Worm (Caenorhabditis elegans) whole organism, L1 larva: Measurements from ENCODE around the gene ent-4.

Experiments used
- C16A3.4 ChIP-seq: fragments of 150-350 bp; optimal IDR thresholded peaks from 2 replicates; lab custom pipeline; 2014; ENCODE audit warnings: missing biosample characterization, missing genetic modification characterization
- Y116A8C.19 ChIP-seq: sonication (generic microtip); optimal IDR thresholded peaks from 2 replicates; lab custom pipeline; 2016; ENCODE audit warnings: missing compliant biosample characterization, missing genetic modification characterization, borderline replicate concordance
- aha-1 ChIP-seq: fragments of 150-350 bp; optimal IDR thresholded peaks from 2 replicates; lab custom pipeline; 2014; ENCODE audit warnings: missing biosample characterization, missing genetic modification characterization
- alr-1 ChIP-seq: fragments of 200-800 bp; sonication (Bioruptor generic); optimal IDR thresholded peaks from 2 replicates; lab custom pipeline; 2018; ENCODE audit warnings: borderline replicate concordance, mild to moderate bottlenecking, missing genetic modification characterization, missing compliant biosample characterization
- ama-1 ChIP-seq: fragments of 150-350 bp; optimal IDR thresholded peaks from 2 replicates; lab custom pipeline; 2014
- blmp-1 ChIP-seq: fragments of 150-350 bp; optimal IDR thresholded peaks from 2 replicates; lab custom pipeline; 2014; ENCODE audit warnings: missing biosample characterization, missing genetic modification characterization
- ceh-8 ChIP-seq: fragments of 200-800 bp; sonication (Bioruptor generic); optimal IDR thresholded peaks from 2 replicates; lab custom pipeline; 2018; ENCODE audit warnings: mild to moderate bottlenecking, missing genetic modification characterization, moderate library complexity, missing compliant biosample characterization
- ceh-82 ChIP-seq, 3 experiments: fragments of 150-350 bp in 1 of 3; sonication (generic microtip) in 2 of 3; optimal IDR thresholded peaks; 2 replicates each; lab custom pipeline; 2014 to 2017; ENCODE audit warnings: missing biosample characterization in 3 of 3, missing genetic modification characterization in 3 of 3
- ceh-88 ChIP-seq: fragments of 200-800 bp; sonication (Bioruptor generic); IDR thresholded peaks from 2 replicates; pipeline ENCODE4 v1.3.6; 2022; ENCODE audit warnings: missing genetic modification characterization, missing compliant biosample characterization
- ceh-90 ChIP-seq: sonication (generic microtip); optimal IDR thresholded peaks from 2 replicates; lab custom pipeline; 2016; ENCODE audit warnings: missing genetic modification characterization, missing compliant biosample characterization
- ces-1 ChIP-seq: fragments of 150-350 bp; optimal IDR thresholded peaks from 2 replicates; lab custom pipeline; 2014; ENCODE audit warnings: missing biosample characterization, missing genetic modification reagents, missing genetic modification characterization
- dsc-1 ChIP-seq: sonication (generic microtip); optimal IDR thresholded peaks from 2 replicates; lab custom pipeline; 2016; ENCODE audit warnings: mild to moderate bottlenecking, missing genetic modification characterization, missing compliant biosample characterization
- efl-1 ChIP-seq, 4 experiments: fragments of 150-350 bp; optimal IDR thresholded peaks in 3 of 4; peaks in 1 of 4; 1 replicate in 1 of 4; 2 replicates in 3 of 4; lab custom pipeline; 2014; ENCODE audit warnings: missing biosample characterization in 2 of 4, missing genetic modification characterization in 2 of 4, missing genetic modification reagents in 2 of 4
- efl-3 ChIP-seq: fragments of 200-800 bp; sonication (Bioruptor generic); optimal IDR thresholded peaks from 2 replicates; lab custom pipeline; 2018; ENCODE audit warnings: mild to moderate bottlenecking, missing genetic modification characterization, missing compliant biosample characterization
- egl-27 ChIP-seq, 2 experiments: fragments of 150-350 bp in 1 of 2; sonication (generic microtip); optimal IDR thresholded peaks; 3 replicates each; lab custom pipeline; 2017 to 2018; ENCODE audit warnings: missing biosample characterization in 2 of 2, missing genetic modification characterization in 2 of 2, missing genetic modification reagents in 2 of 2
- elt-3 ChIP-seq, 6 experiments: fragments of 150-350 bp in 1 of 6; sonication (generic microtip); optimal IDR thresholded peaks; 2 replicates each; lab custom pipeline; 2017 to 2018; ENCODE audit warnings: missing biosample characterization in 6 of 6, missing genetic modification characterization in 6 of 6, inconsistent platforms in 1 of 6
- fkh-8 ChIP-seq: sonication (generic microtip); optimal IDR thresholded peaks from 2 replicates; lab custom pipeline; 2016; ENCODE audit warnings: mild to moderate bottlenecking, missing genetic modification characterization, missing compliant biosample characterization
- fos-1 ChIP-seq: fragments of 150-350 bp; optimal IDR thresholded peaks from 2 replicates; lab custom pipeline; 2014; ENCODE audit warnings: missing biosample characterization, missing genetic modification characterization
- grh-1 ChIP-seq: fragments of 200-800 bp; sonication (Bioruptor generic); IDR thresholded peaks from 2 replicates; pipeline ENCODE4 v1.3.6; 2022; ENCODE audit warnings: missing genetic modification reagents, missing genetic modification characterization, missing compliant biosample characterization
- hlh-4 ChIP-seq: sonication (generic microtip); optimal IDR thresholded peaks from 2 replicates; lab custom pipeline; 2016; ENCODE audit warnings: mild to moderate bottlenecking, missing genetic modification characterization, missing compliant biosample characterization
- irx-1 ChIP-seq: sonication (generic microtip); optimal IDR thresholded peaks from 2 replicates; lab custom pipeline; 2016; ENCODE audit warnings: missing genetic modification characterization, missing compliant biosample characterization
- isw-1 ChIP-seq: fragments of 200-800 bp; sonication (Bioruptor generic); IDR thresholded peaks from 2 replicates; pipeline ENCODE4 v1.3.6; 2022; ENCODE audit warnings: missing genetic modification characterization, missing compliant biosample characterization
- lin-14 ChIP-seq: fragments of 200-800 bp; sonication (Bioruptor generic); optimal IDR thresholded peaks from 2 replicates; lab custom pipeline; 2018; ENCODE audit warnings: mild to moderate bottlenecking, missing genetic modification characterization, moderate library complexity, missing compliant biosample characterization
- lin-15B ChIP-seq: fragments of 150-350 bp; sonication (generic microtip); optimal IDR thresholded peaks from 3 replicates; lab custom pipeline; 2014; ENCODE audit warnings: missing biosample characterization, missing genetic modification characterization
- lin-39 ChIP-seq: fragments of 150-350 bp; optimal IDR thresholded peaks from 2 replicates; lab custom pipeline; 2014; ENCODE audit warnings: missing biosample characterization, missing genetic modification reagents, missing genetic modification characterization
- mab-9 ChIP-seq: fragments of 200-800 bp; sonication (Bioruptor generic); IDR thresholded peaks from 2 replicates; pipeline ENCODE4 v1.3.6; 2022; ENCODE audit warnings: missing genetic modification reagents, missing genetic modification characterization, missing compliant biosample characterization
- mdl-1 ChIP-seq, 2 experiments: fragments of 150-350 bp; optimal IDR thresholded peaks; 2 replicates each; lab custom pipeline; 2014 to 2017; ENCODE audit warnings: missing biosample characterization in 2 of 2, missing genetic modification characterization in 2 of 2, inconsistent platforms in 1 of 2
- mep-1 ChIP-seq: fragments of 150-350 bp; optimal IDR thresholded peaks from 2 replicates; lab custom pipeline; 2014; ENCODE audit warnings: missing biosample characterization, missing genetic modification characterization
- nhr-12 ChIP-seq: sonication (generic microtip); optimal IDR thresholded peaks from 2 replicates; lab custom pipeline; 2017; ENCODE audit warnings: missing biosample characterization, missing genetic modification characterization
- nhr-20 ChIP-seq: sonication (generic microtip); optimal IDR thresholded peaks from 2 replicates; lab custom pipeline; 2016; ENCODE audit warnings: mild to moderate bottlenecking, missing genetic modification characterization, missing compliant biosample characterization
- nhr-28 ChIP-seq: fragments of 150-350 bp; optimal IDR thresholded peaks from 2 replicates; lab custom pipeline; 2014; ENCODE audit warnings: missing biosample characterization, missing genetic modification characterization
- nhr-47 ChIP-seq: sonication (generic microtip); optimal IDR thresholded peaks from 2 replicates; lab custom pipeline; 2016; ENCODE audit warnings: mild to moderate bottlenecking, missing genetic modification characterization, moderate library complexity, missing compliant biosample characterization
- nhr-71 ChIP-seq: sonication (generic microtip); optimal IDR thresholded peaks from 2 replicates; lab custom pipeline; 2016; ENCODE audit warnings: mild to moderate bottlenecking, missing genetic modification characterization, moderate library complexity, missing compliant biosample characterization
- nhr-76 ChIP-seq: sonication (generic microtip); optimal IDR thresholded peaks from 2 replicates; lab custom pipeline; 2017; ENCODE audit warnings: missing biosample characterization, missing genetic modification characterization
- nhr-77 ChIP-seq: fragments of 150-350 bp; optimal IDR thresholded peaks from 2 replicates; lab custom pipeline; 2014; ENCODE audit warnings: missing biosample characterization, missing genetic modification characterization
- nhr-84 ChIP-seq: sonication (generic microtip); optimal IDR thresholded peaks from 2 replicates; lab custom pipeline; 2017; ENCODE audit warnings: missing biosample characterization, missing genetic modification characterization
- nhr-85 ChIP-seq: sonication (generic microtip); peaks from one replicate; lab custom pipeline; 2016; ENCODE audit warnings: missing genetic modification characterization, inconsistent platforms, missing compliant biosample characterization
- pax-3 ChIP-seq: fragments of 200-800 bp; sonication (Bioruptor generic); optimal IDR thresholded peaks from 2 replicates; lab custom pipeline; 2018; ENCODE audit warnings: mild to moderate bottlenecking, missing genetic modification characterization, moderate library complexity, missing compliant biosample characterization
- rnt-1 ChIP-seq: sonication (generic microtip); optimal IDR thresholded peaks from 2 replicates; lab custom pipeline; 2016; ENCODE audit warnings: mild to moderate bottlenecking, missing genetic modification characterization, moderate library complexity, missing compliant biosample characterization
- sox-4 ChIP-seq: sonication (generic microtip); optimal IDR thresholded peaks from 2 replicates; lab custom pipeline; 2016; ENCODE audit warnings: missing genetic modification characterization, missing compliant biosample characterization
- tbx-2 ChIP-seq: sonication (generic microtip); optimal IDR thresholded peaks from 2 replicates; lab custom pipeline; 2016; ENCODE audit warnings: missing genetic modification characterization, missing compliant biosample characterization
- unc-130 ChIP-seq: fragments of 150-350 bp; optimal IDR thresholded peaks from 2 replicates; lab custom pipeline; 2017; ENCODE audit warnings: missing biosample characterization, missing genetic modification characterization, inconsistent platforms
- ztf-4 ChIP-seq: fragments of 150-350 bp; optimal IDR thresholded peaks from 2 replicates; lab custom pipeline; 2014; ENCODE audit warnings: missing biosample characterization, missing genetic modification characterization

ent-4 gene

ce11 chrIV:13687631-13688030 lies 39.1 kb upstream of the ent-4 start:
- TF ChIP-seq nhr-71 (tag; lab: Kevin White, UChicago) = no peak
- TF ChIP-seq lin-15B (tag; lab: Kevin White, UChicago) = no peak
- no peak for TF ChIP-seq fkh-8
- TF ChIP-seq egl-27 (tag; optimal IDR thresholded peaks at IDR 0.05; lab: Kevin White, UChicago) = no peak
- no peak for TF ChIP-seq ceh-82 (tag; optimal IDR thresholded peaks at IDR 0.05; lab: Kevin White, UChicago)
- no peak for TF ChIP-seq ceh-90 (tag; lab: Kevin White, UChicago)
- TF ChIP-seq nhr-77 (tag; lab: Kevin White, UChicago) = no peak
- no peak for TF ChIP-seq grh-1
- no peak for TF ChIP-seq ces-1 (GFP tag; lab: Kevin White, UChicago)
- TF ChIP-seq Y116A8C.19 (tag; lab: Kevin White, UChicago) = no peak

- peak; percentile 28 for TF ChIP-seq nhr-71 (tag; lab: Kevin White, UChicago)
- no peak for TF ChIP-seq elt-3 (tag; optimal IDR thresholded peaks at IDR 0.05; lab: Kevin White, UChicago)
- TF ChIP-seq lin-15B (tag; lab: Kevin White, UChicago) = no peak
- TF ChIP-seq mab-9 (GFP tag; lab: Robert Waterston, UW) = peak; percentile 88
- TF ChIP-seq pax-3 (tag; lab: Kevin White, UChicago) = no peak
- TF ChIP-seq blmp-1 = peak; percentile 42
- TF ChIP-seq lin-14 (GFP tag; lab: Kevin White, UChicago) = peak; percentile 75
- TF ChIP-seq lin-39 = peak; percentile 66
These were observed 37.3 kb upstream of the ent-4 start, which contains the start of gene T23G4.2 for ce11 chrIV:13689302-13689880. T23G4.2 (minus strand) TSS chrIV:13689556.

- TF ChIP-seq aha-1 (no peak), dsc-1 (tag; lab: Kevin White, UChicago) (no peak), grh-1 (no peak), blmp-1 (peak; percentile 62), nhr-47 (no peak), nhr-85 (peak; percentile 30), hlh-4 (tag; lab: Kevin White, UChicago) (no peak), efl-1 (optimal IDR thresholded peaks at IDR 0.05; lab: Kevin White, UChicago) (no peak), efl-1 (GFP tag; optimal IDR thresholded peaks at IDR 0.05 in 1 of 2; lab: Kevin White, UChicago) (peak in 1 of 2 experiments; percentile 84), isw-1 (GFP tag; lab: Robert Waterston, UW) (no peak), unc-130 (tag; lab: Kevin White, UChicago) (no peak), nhr-71 (tag; lab: Kevin White, UChicago) (no peak), C16A3.4 (no peak), irx-1 (tag; lab: Kevin White, UChicago) (peak; percentile 4), lin-14 (GFP tag; lab: Kevin White, UChicago) (peak; percentile 13), ama-1 (lab: Kevin White, UChicago) (no peak)
These were observed 34.2 kb upstream of the ent-4 start for ce11 chrIV:13692522-13692921.

ce11 chrIV:13693976-13694375 lies 32.8 kb upstream of the ent-4 start:
- no peak for TF ChIP-seq fos-1 (tag; lab: Kevin White, UChicago)
- TF ChIP-seq tbx-2 (tag; lab: Kevin White, UChicago) = peak; percentile 14
- no peak for TF ChIP-seq lin-14 (GFP tag; lab: Kevin White, UChicago)
- TF ChIP-seq nhr-47 = no peak
- no peak for TF ChIP-seq pax-3 (tag; lab: Kevin White, UChicago)
- TF ChIP-seq ama-1 (lab: Kevin White, UChicago) = no peak
- TF ChIP-seq nhr-12 (tag; lab: Kevin White, UChicago) = no peak
- no peak for TF ChIP-seq ceh-8 (GFP tag; lab: Kevin White, UChicago)
- no peak for TF ChIP-seq efl-1 (optimal IDR thresholded peaks at IDR 0.05; lab: Kevin White, UChicago)
- no peak for TF ChIP-seq efl-1 (GFP tag; optimal IDR thresholded peaks at IDR 0.05 in 1 of 2; lab: Kevin White, UChicago)
- TF ChIP-seq, all 84 proteins: peak for 1

- peak; percentile 79 for TF ChIP-seq mab-9 (GFP tag; lab: Robert Waterston, UW)
- TF ChIP-seq nhr-20 (tag; lab: Kevin White, UChicago) = no peak
- no peak for TF ChIP-seq unc-130 (tag; lab: Kevin White, UChicago)
- no peak for TF ChIP-seq mep-1
- TF ChIP-seq lin-15B (tag; lab: Kevin White, UChicago) = no peak
- no peak for TF ChIP-seq ztf-4
- TF ChIP-seq tbx-2 (tag; lab: Kevin White, UChicago) = no peak
- no peak for TF ChIP-seq efl-3 (GFP tag; lab: Kevin White, UChicago)
- no peak for TF ChIP-seq dsc-1 (tag; lab: Kevin White, UChicago)
- no peak for TF ChIP-seq nhr-84 (tag; lab: Kevin White, UChicago)
- no peak for TF ChIP-seq alr-1 (tag; lab: Kevin White, UChicago)
- no peak for TF ChIP-seq ceh-88 (GFP tag; lab: Robert Waterston, UW)
- TF ChIP-seq lin-14 (GFP tag; lab: Kevin White, UChicago) = peak; percentile 31
- no peak for TF ChIP-seq nhr-71 (tag; lab: Kevin White, UChicago)
- TF ChIP-seq nhr-76 (tag; lab: Kevin White, UChicago) = no peak
- no peak for TF ChIP-seq sox-4
- no peak for TF ChIP-seq mdl-1 (tag; optimal IDR thresholded peaks at IDR 0.05; lab: Kevin White, UChicago)
- no peak for TF ChIP-seq C16A3.4
- TF ChIP-seq nhr-28 = no peak
- TF ChIP-seq rnt-1 (tag; lab: Kevin White, UChicago) = no peak
These were observed 32.1 kb upstream of the ent-4 start for ce11 chrIV:13694600-13694999.
